Fruit fly (Drosophila melanogaster) whole organism, embryonic: ENCODE data around the gene Cad99C.
A peak's percentile ranks its signal among the peaks of the same experiment; 100 is the strongest.

Experiments used
- Awh ChIP-seq: fragments of 200-800 bp; sonication (Bioruptor generic); IDR thresholded peaks from 2 replicates; pipeline ENCODE4, ENCODE4 v1.3.6; 2022; ENCODE audit warnings: missing biosample characterization, missing genetic modification characterization
- B-H1 ChIP-seq: fragments of 200-800 bp; sonication (Bioruptor generic); IDR thresholded peaks from 3 replicates; pipeline ENCODE4 v1.3.6; 2022; ENCODE audit warnings: missing biosample characterization, missing genetic modification characterization
- BEAF-32 ChIP-seq: fragments of 200-800 bp; sonication (Bioruptor generic); optimal IDR thresholded peaks from 3 replicates; lab custom pipeline; 2017; ENCODE audit warnings: missing biosample characterization, missing genetic modification characterization, mild to moderate bottlenecking, moderate library complexity, missing genetic modification reagents
- CG13624 ChIP-seq: fragments of 200-800 bp; sonication (Bioruptor generic); optimal IDR thresholded peaks from 2 replicates; lab custom pipeline; 2016; ENCODE audit warnings: missing biosample characterization, missing genetic modification characterization
- CG14441 ChIP-seq: fragments of 200-800 bp; sonication (Bioruptor generic); IDR thresholded peaks from 2 replicates; pipeline ENCODE4 v1.3.6; 2022; ENCODE audit warnings: missing biosample characterization, missing genetic modification characterization
- CG15601 ChIP-seq: fragments of 200-800 bp; sonication (Bioruptor generic); optimal IDR thresholded peaks from 3 replicates; lab custom pipeline; 2019; ENCODE audit warnings: missing biosample characterization, mild to moderate bottlenecking, missing genetic modification characterization, moderate library complexity
- CG2199 ChIP-seq: fragments of 200-800 bp; sonication (Bioruptor generic); IDR thresholded peaks from 3 replicates; pipeline ENCODE4 v1.3.6; 2022; ENCODE audit warnings: missing biosample characterization, missing genetic modification characterization
- CG2712 ChIP-seq: fragments of 200-800 bp; optimal IDR thresholded peaks from 3 replicates; lab custom pipeline; 2019; ENCODE audit warnings: missing biosample characterization, mild to moderate bottlenecking, missing genetic modification characterization, moderate library complexity
- CG31441 ChIP-seq: fragments of 200-800 bp; sonication (Bioruptor generic); IDR thresholded peaks from 2 replicates; pipeline ENCODE4 v1.3.6; 2022; ENCODE audit warnings: missing biosample characterization, missing genetic modification characterization
- CG34376 ChIP-seq: fragments of 200-800 bp; sonication (Bioruptor generic); optimal IDR thresholded peaks from 2 replicates; lab custom pipeline; 2018; ENCODE audit warnings: missing biosample characterization, mild to moderate bottlenecking, missing genetic modification characterization
- CG4424 ChIP-seq: fragments of 200-800 bp; sonication (Bioruptor generic); optimal IDR thresholded peaks from 3 replicates; lab custom pipeline; 2016; ENCODE audit warnings: missing biosample characterization, missing genetic modification characterization
- CG4617 ChIP-seq: fragments of 200-800 bp; sonication (Bioruptor generic); optimal IDR thresholded peaks from 3 replicates; lab custom pipeline; 2016; ENCODE audit warnings: missing biosample characterization, missing genetic modification characterization, borderline replicate concordance
- Dip2 ChIP-seq: fragments of 200-800 bp; sonication (Bioruptor generic); IDR thresholded peaks from 2 replicates; pipeline ENCODE4 v1.3.6; 2022; ENCODE audit warnings: missing biosample characterization, missing genetic modification characterization
- HLHmδ ChIP-seq: fragments of 200-800 bp; sonication (Bioruptor generic); optimal IDR thresholded peaks from 2 replicates; lab custom pipeline; 2018; ENCODE audit warnings: missing biosample characterization, mild to moderate bottlenecking, missing genetic modification characterization, moderate library complexity
- Hey ChIP-seq: fragments of 200-800 bp; sonication (Bioruptor generic); optimal IDR thresholded peaks from 3 replicates; lab custom pipeline; 2018; ENCODE audit warnings: missing biosample characterization, mild to moderate bottlenecking, missing genetic modification characterization
- HmgZ ChIP-seq: fragments of 200-800 bp; sonication (Bioruptor generic); optimal IDR thresholded peaks from 2 replicates; lab custom pipeline; 2018; ENCODE audit warnings: missing biosample characterization, mild to moderate bottlenecking, missing genetic modification characterization
- Hmr ChIP-seq: fragments of 200-800 bp; sonication (Bioruptor generic); optimal IDR thresholded peaks from 3 replicates; lab custom pipeline; 2017; ENCODE audit warnings: mild to moderate bottlenecking, missing biosample characterization, missing genetic modification reagents, missing genetic modification characterization
- Kr ChIP-seq: fragments of 200-800 bp; sonication (Bioruptor generic); optimal IDR thresholded peaks from 2 replicates; lab custom pipeline; 2017; ENCODE audit warnings: missing biosample characterization, mild to moderate bottlenecking, missing genetic modification characterization
- MBD-R2 ChIP-seq: fragments of 200-800 bp; sonication (Bioruptor generic); IDR thresholded peaks from 2 replicates; pipeline ENCODE4 v1.3.6; 2022; ENCODE audit warnings: missing biosample characterization, missing genetic modification characterization
- Neu2 ChIP-seq: fragments of 200-800 bp; sonication (Bioruptor generic); optimal IDR thresholded peaks from 3 replicates; lab custom pipeline; 2016; ENCODE audit warnings: missing biosample characterization, missing genetic modification characterization, borderline replicate concordance
- Opbp ChIP-seq: fragments of 200-800 bp; sonication (Bioruptor generic); IDR thresholded peaks from 3 replicates; pipeline ENCODE4 v1.3.6; 2022; ENCODE audit warnings: missing biosample characterization, missing genetic modification characterization; ENCODE audit not compliant: partially characterized antibody
- PHDP ChIP-seq: fragments of 200-800 bp; sonication (Bioruptor generic); optimal IDR thresholded peaks from 3 replicates; lab custom pipeline; 2018; ENCODE audit warnings: missing biosample characterization, mild to moderate bottlenecking, missing genetic modification characterization, moderate library complexity
- Pdp1 ChIP-seq, 2 experiments: fragments of 200-800 bp; sonication (Bioruptor generic); optimal IDR thresholded peaks; 3 replicates each; lab custom pipeline; 2016; ENCODE audit warnings: missing biosample characterization in 2 of 2, missing genetic modification characterization in 2 of 2, mild to moderate bottlenecking in 1 of 2, moderate library complexity in 1 of 2
- al ChIP-seq: fragments of 200-800 bp; sonication (Bioruptor generic); IDR thresholded peaks from 2 replicates; pipeline ENCODE4 v1.3.6; 2022; ENCODE audit warnings: missing biosample characterization, missing genetic modification characterization
- amos ChIP-seq: fragments of 200-800 bp; sonication (Bioruptor generic); IDR thresholded peaks from 2 replicates; pipeline ENCODE4 v1.3.6; 2022; ENCODE audit warnings: missing biosample characterization, missing genetic modification characterization; ENCODE audit not compliant: partially characterized antibody
- az2 ChIP-seq: fragments of 200-800 bp; sonication (Bioruptor generic); optimal IDR thresholded peaks from 3 replicates; lab custom pipeline; 2016; ENCODE audit warnings: missing biosample characterization, missing genetic modification characterization
- bab2 ChIP-seq: fragments of 200-800 bp; sonication (Bioruptor generic); optimal IDR thresholded peaks from 2 replicates; lab custom pipeline; 2016; ENCODE audit warnings: missing biosample characterization, missing genetic modification characterization
- bcd ChIP-seq: fragments of 200-800 bp; sonication (Bioruptor generic); optimal IDR thresholded peaks from 2 replicates; lab custom pipeline; 2017; ENCODE audit warnings: missing biosample characterization, mild to moderate bottlenecking, missing genetic modification characterization
- chn ChIP-seq: fragments of 200-800 bp; sonication (Bioruptor generic); optimal IDR thresholded peaks from 2 replicates; lab custom pipeline; 2016; ENCODE audit warnings: missing biosample characterization, missing genetic modification characterization
- crc ChIP-seq: fragments of 200-800 bp; sonication (Bioruptor generic); optimal IDR thresholded peaks from 2 replicates; lab custom pipeline; 2016; ENCODE audit warnings: missing biosample characterization, missing genetic modification characterization
- dan ChIP-seq: fragments of 200-800 bp; sonication (Bioruptor generic); IDR thresholded peaks from 2 replicates; pipeline ENCODE4 v1.3.6; 2022; ENCODE audit warnings: missing biosample characterization, missing genetic modification characterization
- eyg ChIP-seq: fragments of 200-800 bp; sonication (Bioruptor generic); optimal IDR thresholded peaks from 3 replicates; lab custom pipeline; 2016; ENCODE audit warnings: missing biosample characterization, missing genetic modification characterization
- gce ChIP-seq: fragments of 200-800 bp; sonication (Bioruptor generic); IDR thresholded peaks from 3 replicates; pipeline ENCODE4 v1.3.6; 2022; ENCODE audit warnings: missing biosample characterization, missing genetic modification characterization
- inv ChIP-seq: fragments of 200-800 bp; sonication (Bioruptor generic); IDR thresholded peaks from 2 replicates; pipeline ENCODE4 v1.3.6; 2022; ENCODE audit warnings: missing biosample characterization, missing genetic modification characterization; ENCODE audit not compliant: partially characterized antibody
- jigr1 ChIP-seq: fragments of 200-800 bp; sonication (Bioruptor generic); IDR thresholded peaks from 3 replicates; pipeline ENCODE4 v1.3.6; 2022; ENCODE audit warnings: missing biosample characterization, missing genetic modification characterization
- nau ChIP-seq: fragments of 200-800 bp; sonication (Bioruptor generic); optimal IDR thresholded peaks from 3 replicates; lab custom pipeline; 2017; ENCODE audit warnings: missing biosample characterization, mild to moderate bottlenecking, missing genetic modification characterization, missing genetic modification reagents
- nerfin-1 ChIP-seq: fragments of 200-800 bp; sonication (Bioruptor generic); optimal IDR thresholded peaks from 3 replicates; lab custom pipeline; 2019; ENCODE audit warnings: missing biosample characterization, mild to moderate bottlenecking, missing genetic modification characterization, moderate library complexity
- pita ChIP-seq: fragments of 200-800 bp; sonication (Bioruptor generic); optimal IDR thresholded peaks from 2 replicates; lab custom pipeline; 2017; ENCODE audit warnings: missing biosample characterization, mild to moderate bottlenecking, missing genetic modification characterization
- ro ChIP-seq: fragments of 200-800 bp; sonication (Bioruptor generic); IDR thresholded peaks from 2 replicates; pipeline ENCODE4 v1.3.6; 2022; ENCODE audit warnings: missing biosample characterization, missing genetic modification characterization
- slbo ChIP-seq: fragments of 200-800 bp; sonication (Bioruptor generic); IDR thresholded peaks from 2 replicates; pipeline ENCODE4 v1.3.6; 2022; ENCODE audit warnings: missing biosample characterization, missing genetic modification characterization
- sob ChIP-seq: fragments of 200-800 bp; sonication (Bioruptor generic); IDR thresholded peaks from 2 replicates; pipeline ENCODE4 v1.3.6; 2022; ENCODE audit warnings: missing biosample characterization, missing genetic modification characterization
- sqz ChIP-seq: fragments of 200-800 bp; sonication (Bioruptor generic); optimal IDR thresholded peaks from 3 replicates; lab custom pipeline; 2018; ENCODE audit warnings: missing biosample characterization, mild to moderate bottlenecking, missing genetic modification characterization
- stwl ChIP-seq: fragments of 200-800 bp; sonication (Bioruptor generic); optimal IDR thresholded peaks from 3 replicates; lab custom pipeline; 2018; ENCODE audit warnings: missing biosample characterization, mild to moderate bottlenecking, missing genetic modification characterization, moderate library complexity
- toy ChIP-seq: fragments of 200-800 bp; sonication (Bioruptor generic); IDR thresholded peaks from 2 replicates; pipeline ENCODE4 v1.3.6; 2022; ENCODE audit warnings: missing biosample characterization, missing genetic modification characterization
- trh ChIP-seq: fragments of 200-800 bp; sonication (Bioruptor generic); optimal IDR thresholded peaks from 2 replicates; lab custom pipeline; 2016; ENCODE audit warnings: missing biosample characterization, missing genetic modification characterization
- tup ChIP-seq: fragments of 200-800 bp; sonication (Bioruptor generic); optimal IDR thresholded peaks from 2 replicates; lab custom pipeline; 2016; ENCODE audit warnings: missing biosample characterization, mild to moderate bottlenecking, missing genetic modification characterization, moderate library complexity
- vnd ChIP-seq: fragments of 200-800 bp; sonication (Bioruptor generic); IDR thresholded peaks from 3 replicates; pipeline ENCODE4 v1.3.6; 2022; ENCODE audit warnings: missing biosample characterization, missing genetic modification characterization; ENCODE audit not compliant: partially characterized antibody
- z ChIP-seq: fragments of 200-800 bp; sonication (Bioruptor generic); IDR thresholded peaks from 3 replicates; pipeline ENCODE4 v1.3.6; 2022; ENCODE audit warnings: missing biosample characterization, missing genetic modification characterization
- zen ChIP-seq: fragments of 200-800 bp; sonication (Bioruptor generic); optimal IDR thresholded peaks from 3 replicates; lab custom pipeline; 2018; ENCODE audit warnings: missing biosample characterization, mild to moderate bottlenecking, missing genetic modification characterization, moderate library complexity

Cad99C gene

dm6 chr3R:29798966-29799680, 42.3 kb upstream of the Cad99C start, which contains the start of the genes Rnb and Drice (continued):
- TF ChIP-seq Dip2 (no peak), toy (GFP tag; lab: Robert Waterston, UW) (no peak), amos (GFP tag; lab: Robert Waterston, UW) (peak; percentile 68), Hey (no peak), nerfin-1 (tag; lab: Kevin White, UChicago) (no peak), Pdp1 (GFP tag; optimal IDR thresholded peaks at IDR 0.05; lab: Kevin White, UChicago) (peak in 1 of 2 experiments; percentile 39), dan (GFP tag; lab: Robert Waterston, UW) (no peak), Opbp (GFP tag; lab: Robert Waterston, UW) (0 out of 3 replicates have a peak, but pooled peaks have one; percentile 19), Neu2 (GFP tag; lab: Kevin White, UChicago) (no peak), bcd (GFP tag; lab: Kevin White, UChicago) (peak; percentile 61), trh (GFP tag; lab: Kevin White, UChicago) (no peak), crc (no peak), CG15601 (tag; lab: Kevin White, UChicago) (peak; percentile 45), CG2199 (GFP tag; lab: Robert Waterston, UW) (no peak), Kr (GFP tag; lab: Kevin White, UChicago) (no peak), al (GFP tag; lab: Robert Waterston, UW) (peak; percentile 40; the same call in 1 of the 2 replicates), inv (GFP tag; lab: Robert Waterston, UW) (peak; percentile 60), z (GFP tag; lab: Robert Waterston, UW) (no peak), Hmr (GFP tag; lab: Kevin White, UChicago) (no peak), sqz (GFP tag; lab: Kevin White, UChicago) (no peak), CG14441 (peak; percentile 43; the same call in 1 of the 2 replicates), bab2 (GFP tag; lab: Kevin White, UChicago) (peak; percentile 18), chn (GFP tag; lab: Kevin White, UChicago) (no peak), MBD-R2 (peak; percentile 54), stwl (tag; lab: Kevin White, UChicago) (peak; percentile 6), CG31441 (GFP tag; lab: Robert Waterston, UW) (no peak), nau (GFP tag; lab: Kevin White, UChicago) (no peak), CG13624 (GFP tag; lab: Kevin White, UChicago) (no peak), HmgZ (tag; lab: Kevin White, UChicago) (no peak), CG34376 (peak; percentile 32), CG4424 (peak; percentile 48), HLHmδ (GFP tag; lab: Kevin White, UChicago) (no peak), Awh (no peak), jigr1 (GFP tag; lab: Robert Waterston, UW) (no peak), eyg (GFP tag; lab: Kevin White, UChicago) (no peak), B-H1 (GFP tag; lab: Robert Waterston, UW) (no peak), tup (GFP tag; lab: Kevin White, UChicago) (no peak), pita (GFP tag; lab: Kevin White, UChicago) (no peak), slbo (GFP tag; lab: Robert Waterston, UW) (peak; percentile 57), CG4617 (GFP tag; lab: Kevin White, UChicago) (peak; percentile 10), vnd (GFP tag; lab: Robert Waterston, UW) (peak; percentile 63), BEAF-32 (GFP tag; lab: Kevin White, UChicago) (peak; percentile 75), sob (GFP tag; lab: Robert Waterston, UW) (peak; percentile 70), PHDP (tag; lab: Kevin White, UChicago) (no peak), ro (0 out of 2 replicates have a peak, but pooled peaks have one; percentile 21), gce (GFP tag; lab: Robert Waterston, UW) (0 out of 3 replicates have a peak, but pooled peaks have one; percentile 51), CG2712 (tag; lab: Kevin White, UChicago) (peak; percentile 66), az2 (peak; percentile 20), zen (tag; lab: Kevin White, UChicago) (peak; percentile 46)
